Fruit fly (Drosophila melanogaster) whole organism, pupa: ENCODE measurements around the gene AdipoR.

Source experiments
- CG10348 ChIP-seq: fragments of 200-800 bp; sonication (Bioruptor generic); IDR thresholded peaks from 2 replicates; pipeline ENCODE4 v1.3.6; 2022; ENCODE audit warnings: missing biosample characterization, missing genetic modification characterization
- CG12605 ChIP-seq: fragments of 200-800 bp; sonication (Bioruptor generic); IDR thresholded peaks from 2 replicates; pipeline ENCODE4 v1.3.6; 2022; ENCODE audit warnings: missing biosample characterization, missing genetic modification characterization
- CG13204 ChIP-seq: fragments of 200-800 bp; sonication (Bioruptor generic); optimal IDR thresholded peaks from 2 replicates; lab custom pipeline; 2018; ENCODE audit warnings: missing biosample characterization, mild to moderate bottlenecking, missing genetic modification characterization, moderate library complexity
- CG14655 ChIP-seq: fragments of 200-800 bp; sonication (Bioruptor generic); optimal IDR thresholded peaks from 3 replicates; lab custom pipeline; 2017; ENCODE audit warnings: mild to moderate bottlenecking, missing biosample characterization, missing genetic modification reagents, missing genetic modification characterization
- CG15710 ChIP-seq: fragments of 200-800 bp; sonication (Bioruptor generic); optimal IDR thresholded peaks from 2 replicates; lab custom pipeline; 2018; ENCODE audit warnings: missing biosample characterization, mild to moderate bottlenecking, missing genetic modification characterization, moderate library complexity
- CG17806 ChIP-seq: fragments of 200-800 bp; sonication (Bioruptor generic); optimal IDR thresholded peaks from 2 replicates; lab custom pipeline; 2018; ENCODE audit warnings: missing biosample characterization, mild to moderate bottlenecking, missing genetic modification characterization, moderate library complexity
- CG32121 ChIP-seq: fragments of 200-800 bp; sonication (Bioruptor generic); IDR thresholded peaks from 2 replicates; pipeline ENCODE4 v1.3.6; 2022; ENCODE audit warnings: missing biosample characterization, missing genetic modification characterization
- CG34367 ChIP-seq: fragments of 200-800 bp; sonication (Bioruptor generic); optimal IDR thresholded peaks from 2 replicates; lab custom pipeline; 2018; ENCODE audit warnings: missing biosample characterization, mild to moderate bottlenecking, missing genetic modification characterization
- CG4496 ChIP-seq: fragments of 200-800 bp; sonication (Bioruptor generic); IDR thresholded peaks from 3 replicates; pipeline ENCODE4 v1.3.6; 2022; ENCODE audit warnings: missing biosample characterization, missing genetic modification characterization
- CG8159 ChIP-seq: fragments of 200-800 bp; sonication (Bioruptor generic); optimal IDR thresholded peaks from 3 replicates; lab custom pipeline; 2018; ENCODE audit warnings: missing biosample characterization, mild to moderate bottlenecking, missing genetic modification characterization, moderate library complexity
- CG8301 ChIP-seq: fragments of 200-800 bp; sonication (Bioruptor generic); optimal IDR thresholded peaks from 2 replicates; lab custom pipeline; 2018; ENCODE audit warnings: missing biosample characterization, mild to moderate bottlenecking, missing genetic modification characterization
- CG9948 ChIP-seq: fragments of 200-800 bp; sonication (Bioruptor generic); optimal IDR thresholded peaks from 2 replicates; lab custom pipeline; 2018; ENCODE audit warnings: missing biosample characterization, mild to moderate bottlenecking, missing genetic modification characterization, moderate library complexity
- D1 ChIP-seq: fragments of 200-800 bp; sonication (Bioruptor generic); optimal IDR thresholded peaks from 2 replicates; lab custom pipeline; 2018; ENCODE audit warnings: missing biosample characterization, mild to moderate bottlenecking, missing genetic modification characterization, moderate library complexity
- EcR ChIP-seq: fragments of 200-800 bp; sonication (Bioruptor generic); optimal IDR thresholded peaks from 3 replicates; lab custom pipeline; 2019; ENCODE audit warnings: missing biosample characterization, missing genetic modification characterization, mild to moderate bottlenecking, moderate library complexity, missing genetic modification reagents
- Ets98B ChIP-seq: fragments of 200-800 bp; sonication (Bioruptor generic); IDR thresholded peaks from 2 replicates; pipeline ENCODE4 v1.3.6; 2022; ENCODE audit warnings: missing biosample characterization, missing genetic modification characterization
- Pif1A ChIP-seq: fragments of 200-800 bp; sonication (Bioruptor generic); optimal IDR thresholded peaks from 3 replicates; lab custom pipeline; 2016; ENCODE audit warnings: missing biosample characterization, missing genetic modification characterization
- Pif1B ChIP-seq: fragments of 200-800 bp; sonication (Bioruptor generic); optimal IDR thresholded peaks from 3 replicates; lab custom pipeline; 2016; ENCODE audit warnings: missing biosample characterization, missing genetic modification characterization
- Snoo ChIP-seq: fragments of 200-800 bp; sonication (Bioruptor generic); optimal IDR thresholded peaks from 3 replicates; lab custom pipeline; 2017; ENCODE audit warnings: missing biosample characterization, mild to moderate bottlenecking, missing genetic modification characterization, inconsistent platforms
- fd96Ca ChIP-seq: fragments of 200-800 bp; sonication (Bioruptor generic); IDR thresholded peaks from 3 replicates; pipeline ENCODE4 v1.3.6; 2022; ENCODE audit warnings: missing biosample characterization, missing genetic modification characterization
- gl ChIP-seq: fragments of 200-800 bp; sonication (Bioruptor generic); optimal IDR thresholded peaks from 2 replicates; lab custom pipeline; 2018; ENCODE audit warnings: missing biosample characterization, mild to moderate bottlenecking, missing genetic modification characterization
- rn ChIP-seq: fragments of 200-800 bp; sonication (Bioruptor generic); IDR thresholded peaks from 2 replicates; pipeline ENCODE4 v1.3.6; 2022; ENCODE audit warnings: missing biosample characterization, missing genetic modification characterization

The AdipoR gene

dm6 chr3R:22546017-22546416, 1.6 kb downstream of the AdipoR start:
- TF ChIP-seq Snoo (tag; lab: Kevin White, UChicago) (no peak), CG4496 (GFP tag; lab: Robert Waterston, UW) (no peak), CG15710 (tag; lab: Kevin White, UChicago) (no peak), gl (no peak), Ets98B (GFP tag; lab: Robert Waterston, UW) (no peak), CG17806 (no peak), fd96Ca (GFP tag; lab: Robert Waterston, UW) (no peak), CG14655 (GFP tag; lab: Kevin White, UChicago) (no peak), CG8301 (tag; lab: Kevin White, UChicago) (no peak), rn (GFP tag; lab: Robert Waterston, UW) (no peak), CG34367 (tag; lab: Kevin White, UChicago) (no peak), CG10348 (no peak), D1 (tag; lab: Kevin White, UChicago) (no peak), CG12605 (no peak), CG13204 (no peak), Pif1A (GFP tag; lab: Kevin White, UChicago) (no peak), CG9948 (no peak), Pif1B (GFP tag; lab: Kevin White, UChicago) (no peak), EcR (GFP tag; lab: Kevin White, UChicago) (no peak)

- no peak for TF ChIP-seq CG10348
- TF ChIP-seq rn (GFP tag; lab: Robert Waterston, UW), result no peak
- TF ChIP-seq CG14655 (GFP tag; lab: Kevin White, UChicago), result no peak
- no peak for TF ChIP-seq Snoo (tag; lab: Kevin White, UChicago)
- no peak for TF ChIP-seq CG8301 (tag; lab: Kevin White, UChicago)
- no peak for TF ChIP-seq D1 (tag; lab: Kevin White, UChicago)
- TF ChIP-seq Pif1B (GFP tag; lab: Kevin White, UChicago), result no peak
- no peak for TF ChIP-seq EcR (GFP tag; lab: Kevin White, UChicago)
- no peak for TF ChIP-seq Ets98B (GFP tag; lab: Robert Waterston, UW)
- no peak for TF ChIP-seq CG15710 (tag; lab: Kevin White, UChicago)
- no peak for TF ChIP-seq Pif1A (GFP tag; lab: Kevin White, UChicago)
- TF ChIP-seq fd96Ca (GFP tag; lab: Robert Waterston, UW), result no peak
- TF ChIP-seq CG4496 (GFP tag; lab: Robert Waterston, UW), result no peak
- no peak for TF ChIP-seq gl
- TF ChIP-seq CG12605, result no peak
- no peak for TF ChIP-seq CG34367 (tag; lab: Kevin White, UChicago)
- no peak for TF ChIP-seq CG32121 (GFP tag; lab: Robert Waterston, UW)
- TF ChIP-seq CG9948, result no peak
- TF ChIP-seq CG13204, result no peak
- TF ChIP-seq CG17806, result no peak
Observed at dm6 chr3R:22542773-22543411, 4.8 kb downstream of the AdipoR start.

dm6 chr3R:22540686-22541085, 7.0 kb downstream of the AdipoR start:
- TF ChIP-seq CG9948 (no peak), Pif1B (GFP tag; lab: Kevin White, UChicago) (no peak), CG8159 (tag; lab: Kevin White, UChicago) (no peak), CG4496 (GFP tag; lab: Robert Waterston, UW) (no peak), CG15710 (tag; lab: Kevin White, UChicago) (no peak), Pif1A (GFP tag; lab: Kevin White, UChicago) (no peak), Ets98B (GFP tag; lab: Robert Waterston, UW) (no peak), fd96Ca (GFP tag; lab: Robert Waterston, UW) (no peak), CG13204 (no peak), EcR (GFP tag; lab: Kevin White, UChicago) (no peak), CG32121 (GFP tag; lab: Robert Waterston, UW) (no peak)
- TF ChIP-seq, all 21 proteins: peak for 0

dm6 chr3R:22539762-22540161, 7.9 kb downstream of the AdipoR start, which contains the start of gene CG5326:
TSS of gene CG5326 (minus strand) at chr3R:22539919.
- TF ChIP-seq CG8301 (tag; lab: Kevin White, UChicago), result no peak
- TF ChIP-seq CG4496 (GFP tag; lab: Robert Waterston, UW), result no peak
- TF ChIP-seq CG15710 (tag; lab: Kevin White, UChicago), result peak; percentile 13
- TF ChIP-seq CG14655 (GFP tag; lab: Kevin White, UChicago), result no peak
- TF ChIP-seq fd96Ca (GFP tag; lab: Robert Waterston, UW), result no peak
- TF ChIP-seq D1 (tag; lab: Kevin White, UChicago), result no peak
- TF ChIP-seq CG9948, result no peak
- TF ChIP-seq rn (GFP tag; lab: Robert Waterston, UW), result no peak
- TF ChIP-seq CG17806, result no peak
- peak; percentile 5 for TF ChIP-seq CG8159 (tag; lab: Kevin White, UChicago)
- TF ChIP-seq Pif1A (GFP tag; lab: Kevin White, UChicago), result no peak
- TF ChIP-seq Ets98B (GFP tag; lab: Robert Waterston, UW), result no peak
- TF ChIP-seq CG13204, result peak; percentile 84
- TF ChIP-seq EcR (GFP tag; lab: Kevin White, UChicago), result peak; percentile 74
- TF ChIP-seq CG12605, result no peak
- no peak for TF ChIP-seq Pif1B (GFP tag; lab: Kevin White, UChicago)
- TF ChIP-seq CG10348, result no peak
- TF ChIP-seq gl, result peak; percentile 3
- no peak for TF ChIP-seq CG34367 (tag; lab: Kevin White, UChicago)
- no peak for TF ChIP-seq CG32121 (GFP tag; lab: Robert Waterston, UW)
- TF ChIP-seq Snoo (tag; lab: Kevin White, UChicago), result no peak

- TF ChIP-seq CG15710 (tag; lab: Kevin White, UChicago) (peak; percentile 23), Pif1A (GFP tag; lab: Kevin White, UChicago) (peak; percentile 16), CG14655 (GFP tag; lab: Kevin White, UChicago) (no peak), rn (GFP tag; lab: Robert Waterston, UW) (no peak), CG8301 (tag; lab: Kevin White, UChicago) (no peak), CG4496 (GFP tag; lab: Robert Waterston, UW) (no peak), CG34367 (tag; lab: Kevin White, UChicago) (no peak), CG32121 (GFP tag; lab: Robert Waterston, UW) (no peak), CG17806 (peak; percentile 1), gl (no peak), Ets98B (GFP tag; lab: Robert Waterston, UW) (no peak), CG8159 (tag; lab: Kevin White, UChicago) (peak; percentile 50), EcR (GFP tag; lab: Kevin White, UChicago) (no peak), fd96Ca (GFP tag; lab: Robert Waterston, UW) (no peak), CG10348 (no peak), Snoo (tag; lab: Kevin White, UChicago) (no peak), CG12605 (no peak), CG9948 (peak; percentile 17), D1 (tag; lab: Kevin White, UChicago) (no peak), CG13204 (no peak), Pif1B (GFP tag; lab: Kevin White, UChicago) (no peak)
Observed at dm6 chr3R:22538877-22539276, 8.8 kb downstream of the AdipoR start.
